Worm (Caenorhabditis elegans) whole organism, L1 larva: ENCODE data around the gene unc-32.

Experiments
- ceh-82 ChIP-seq, 3 experiments: fragments of 150-350 bp in 1 of 3; sonication (generic microtip) in 2 of 3; optimal IDR thresholded peaks; 2 replicates each; lab custom pipeline; 2014 to 2017; ENCODE audit warnings: missing biosample characterization in 3 of 3, missing genetic modification characterization in 3 of 3
- ceh-90 ChIP-seq: sonication (generic microtip); optimal IDR thresholded peaks from 2 replicates; lab custom pipeline; 2016; ENCODE audit warnings: missing genetic modification characterization, missing compliant biosample characterization
- ces-1 ChIP-seq: fragments of 150-350 bp; optimal IDR thresholded peaks from 2 replicates; lab custom pipeline; 2014; ENCODE audit warnings: missing biosample characterization, missing genetic modification reagents, missing genetic modification characterization
- nhr-28 ChIP-seq: fragments of 150-350 bp; optimal IDR thresholded peaks from 2 replicates; lab custom pipeline; 2014; ENCODE audit warnings: missing biosample characterization, missing genetic modification characterization
- nhr-71 ChIP-seq: sonication (generic microtip); optimal IDR thresholded peaks from 2 replicates; lab custom pipeline; 2016; ENCODE audit warnings: mild to moderate bottlenecking, missing genetic modification characterization, moderate library complexity, missing compliant biosample characterization
- unc-130 ChIP-seq: fragments of 150-350 bp; optimal IDR thresholded peaks from 2 replicates; lab custom pipeline; 2017; ENCODE audit warnings: missing biosample characterization, missing genetic modification characterization, inconsistent platforms

DNA sequence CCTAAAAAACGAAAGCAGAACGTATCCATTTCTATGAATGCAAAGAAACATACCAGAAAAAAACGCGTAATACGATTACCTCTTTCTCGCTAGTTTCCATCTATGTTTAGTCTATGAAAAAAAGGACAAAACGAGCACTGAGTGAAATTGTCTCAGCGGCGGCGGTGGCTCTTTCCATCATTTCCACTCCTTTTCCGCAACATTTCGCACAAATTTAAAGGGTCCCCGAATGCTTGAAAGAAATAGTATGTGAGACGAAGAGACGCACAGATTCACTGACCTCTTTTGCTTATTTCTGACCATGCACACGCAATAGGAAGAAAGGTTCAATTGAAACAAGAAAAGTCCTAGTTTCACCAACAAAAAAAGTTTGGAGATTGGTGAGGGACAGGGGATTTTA, 40.9 kb downstream of the unc-32 start:
- no peak for TF ChIP-seq unc-130 (tag; lab: Kevin White, UChicago)
- no peak for TF ChIP-seq ceh-90
- TF ChIP-seq nhr-28 (tag; lab: Kevin White, UChicago), result no peak
- TF ChIP-seq ces-1 (GFP tag; lab: Kevin White, UChicago), result no peak
- no peak for TF ChIP-seq ceh-82 (tag; optimal IDR thresholded peaks at IDR 0.05; lab: Kevin White, UChicago)
- no peak for TF ChIP-seq nhr-71
